Comparison of ENCODE assay signal across 3 fruit fly cellular contexts in genomic region chrX:11422532-11422931, dm6.
A peak's percentile ranks its signal among the peaks of the same experiment; 100 is the strongest.
TF ChIP-seq lines count a peak whose summit lies in the region.

TSS of gene Gs2 (plus strand) at chrX:11422832.

- TF ChIP-seq CTCF in whole organism, embryonic (GFP tag; optimal IDR thresholded peaks at IDR 0.05; lab: Kevin White, UChicago): no peak

TF ChIP-seq in whole organism, embryonic, 481 proteins besides CTCF, POLR2A, EP300 and RAD21:
- TF ChIP-seq D19B (GFP tag; optimal IDR thresholded peaks at IDR 0.05; lab: Kevin White, UChicago) (no peak), Med (GFP tag; lab: Kevin White, UChicago) (peak; percentile 38)

TF ChIP-seq in whole organism, prepupa, 60 proteins besides CTCF, POLR2A, EP300 and RAD21:
- TF ChIP-seq fkh (GFP tag; optimal IDR thresholded peaks at IDR 0.05; lab: Kevin White, UChicago) (peak; percentile 5), spab (GFP tag; optimal IDR thresholded peaks at IDR 0.05; lab: Kevin White, UChicago) (no peak), svp (GFP tag; lab: Kevin White, UChicago) (peak; percentile 56), cyc (GFP tag; optimal IDR thresholded peaks at IDR 0.05; lab: Kevin White, UChicago) (no peak)

TF ChIP-seq in whole organism, wandering third instar larva, 38 proteins besides CTCF, POLR2A, EP300 and RAD21:
- TF ChIP-seq Sp1 (GFP tag; optimal IDR thresholded peaks at IDR 0.05; lab: Kevin White, UChicago): no peak
- TF ChIP-seq Hr78 (GFP tag; optimal IDR thresholded peaks at IDR 0.05; lab: Kevin White, UChicago): no peak
- peak; percentile 2 for TF ChIP-seq OdsH (GFP tag; optimal IDR thresholded peaks at IDR 0.05; lab: Kevin White, UChicago)
- no peak for TF ChIP-seq sv (GFP tag; optimal IDR thresholded peaks at IDR 0.05; lab: Kevin White, UChicago)
- TF ChIP-seq Jra (GFP tag; optimal IDR thresholded peaks at IDR 0.05; lab: Kevin White, UChicago): no peak
- TF ChIP-seq CG32264 (GFP tag; optimal IDR thresholded peaks at IDR 0.05; lab: Kevin White, UChicago): no peak
